Worm (Caenorhabditis elegans) whole organism, midembryonic: ENCODE measurements around the gene srap-1.

Experiments used
- cog-1 ChIP-seq: sonication (generic microtip); optimal IDR thresholded peaks from 2 replicates; lab custom pipeline; 2016; ENCODE audit warnings: missing genetic modification characterization, missing compliant biosample characterization
- flt-1 ChIP-seq: fragments of 200-800 bp; sonication (Bioruptor generic); IDR thresholded peaks from 2 replicates; pipeline ENCODE4 v1.3.6; 2022; ENCODE audit warnings: missing genetic modification characterization, missing compliant biosample characterization
- med-1 ChIP-seq: sonication (generic microtip); optimal IDR thresholded peaks from 2 replicates; lab custom pipeline; 2017; ENCODE audit warnings: missing genetic modification characterization, mild to moderate bottlenecking, missing compliant biosample characterization, antibody characterized with exemption, missing genetic modification reagents; ENCODE audit not compliant: insufficient read depth
- ref-1 ChIP-seq: fragments of 200-800 bp; sonication (Bioruptor generic); conservative IDR thresholded peaks from 2 replicates; pipeline ENCODE4 v1.3.6; 2022; ENCODE audit warnings: missing genetic modification reagents, missing genetic modification characterization, missing compliant biosample characterization
- ztf-23 ChIP-seq: fragments of 200-800 bp; sonication (Bioruptor generic); IDR thresholded peaks from 2 replicates; pipeline ENCODE4 v1.3.6; 2022; ENCODE audit warnings: missing genetic modification reagents, missing genetic modification characterization, missing compliant biosample characterization

- TF ChIP-seq ztf-23 (GFP tag; lab: Robert Waterston, UW): no peak
- TF ChIP-seq ref-1 (GFP tag; lab: Robert Waterston, UW): no peak
- TF ChIP-seq med-1 (GFP tag; lab: Kevin White, UChicago): no peak
- no peak for TF ChIP-seq flt-1 (GFP tag; lab: Robert Waterston, UW)
- TF ChIP-seq cog-1 (tag; lab: Kevin White, UChicago): no peak
These were observed at the start of gene srap-1 for ce11 chrII:11202581-11203271.
